Worm (Caenorhabditis elegans) whole organism, L2 larva: ENCODE measurements around the gene C32D5.14.

Experiments used
- aly-2 ChIP-seq: fragments of 150-350 bp; optimal IDR thresholded peaks from 2 replicates; lab custom pipeline; 2014; ENCODE audit warnings: missing biosample characterization, missing genetic modification characterization
- ama-1 ChIP-seq: fragments of 150-350 bp; optimal IDR thresholded peaks from 2 replicates; lab custom pipeline; 2018; ENCODE audit warnings: inconsistent platforms
- ceh-82 ChIP-seq: fragments of 150-350 bp; optimal IDR thresholded peaks from 2 replicates; lab custom pipeline; 2014; ENCODE audit warnings: missing biosample characterization, missing genetic modification characterization
- elt-1 ChIP-seq: fragments of 150-350 bp; optimal IDR thresholded peaks from 2 replicates; lab custom pipeline; 2014; ENCODE audit warnings: missing biosample characterization, missing genetic modification characterization
- fos-1 ChIP-seq: fragments of 150-350 bp; optimal IDR thresholded peaks from 2 replicates; lab custom pipeline; 2014; ENCODE audit warnings: missing biosample characterization, missing genetic modification characterization
- lin-39 ChIP-seq: fragments of 150-350 bp; optimal IDR thresholded peaks from 2 replicates; lab custom pipeline; 2014; ENCODE audit warnings: missing biosample characterization, missing genetic modification reagents, missing genetic modification characterization
- lsy-2 ChIP-seq, 2 experiments: fragments of 150-350 bp in 1 of 2; sonication (generic microtip) in 1 of 2; optimal IDR thresholded peaks; 2 replicates each; lab custom pipeline; 2014 to 2017; ENCODE audit warnings: missing biosample characterization in 2 of 2, missing genetic modification characterization in 2 of 2
- mdl-1 ChIP-seq, 2 experiments: fragments of 150-350 bp in 1 of 2; sonication (generic microtip) in 1 of 2; optimal IDR thresholded peaks; 2 replicates each; lab custom pipeline; 2017; ENCODE audit warnings: missing biosample characterization in 2 of 2, missing genetic modification characterization in 2 of 2
- nhr-12 ChIP-seq: fragments of 150-350 bp; optimal IDR thresholded peaks from 2 replicates; lab custom pipeline; 2014; ENCODE audit warnings: missing biosample characterization, missing genetic modification characterization
- nhr-237 ChIP-seq: fragments of 150-350 bp; optimal IDR thresholded peaks from 2 replicates; lab custom pipeline; 2014; ENCODE audit warnings: missing biosample characterization, missing genetic modification characterization
- nhr-25 ChIP-seq: fragments of 150-350 bp; sonication (generic microtip); optimal IDR thresholded peaks from 3 replicates; lab custom pipeline; 2014; ENCODE audit warnings: missing biosample characterization, missing genetic modification characterization
- nhr-6 ChIP-seq: fragments of 150-350 bp; optimal IDR thresholded peaks from 2 replicates; lab custom pipeline; 2014; ENCODE audit warnings: missing biosample characterization, missing genetic modification characterization
- sem-4 ChIP-seq: fragments of 150-350 bp; optimal IDR thresholded peaks from 2 replicates; lab custom pipeline; 2014; ENCODE audit warnings: missing biosample characterization, missing genetic modification reagents, missing genetic modification characterization
- unc-62 ChIP-seq: fragments of 150-350 bp; optimal IDR thresholded peaks from 2 replicates; lab custom pipeline; 2014; ENCODE audit warnings: missing biosample characterization, missing genetic modification reagents, missing genetic modification characterization

ce11 chrII:6371003-6371402, 35.7 kb downstream of the C32D5.14 start, which contains the start of gene lin-23:
- TF ChIP-seq ama-1 (lab: Kevin White, UChicago) (no peak), mdl-1 (tag; optimal IDR thresholded peaks at IDR 0.05; lab: Kevin White, UChicago) (no peak), unc-62 (GFP tag; lab: Kevin White, UChicago) (no peak), elt-1 (tag; lab: Kevin White, UChicago) (no peak), nhr-237 (tag; lab: Kevin White, UChicago) (no peak), nhr-6 (tag; lab: Kevin White, UChicago) (no peak), lin-39 (tag; lab: Kevin White, UChicago) (no peak), lsy-2 (tag; optimal IDR thresholded peaks at IDR 0.05; lab: Kevin White, UChicago) (no peak), sem-4 (no peak), aly-2 (no peak), nhr-25 (tag; lab: Kevin White, UChicago) (no peak), nhr-12 (tag; lab: Kevin White, UChicago) (no peak), ceh-82 (tag; lab: Kevin White, UChicago) (no peak), fos-1 (tag; lab: Kevin White, UChicago) (no peak)
